Fruit fly (Drosophila melanogaster): ENCODE results near the gene fid.

fid gene

dm6 chr3R:25982734-25983133 lies 12.9 kb downstream of the fid start, which contains the start of gene Nf1 (continued):
- TF ChIP-seq CG7928 (GFP tag; optimal IDR thresholded peaks at IDR 0.05), result no peak
- TF ChIP-seq CG4360 (GFP tag; IDR thresholded peaks at IDR 0.05), result no peak
- no peak for TF ChIP-seq cas (GFP tag; IDR thresholded peaks at IDR 0.05)
- TF ChIP-seq twi (tag; optimal IDR thresholded peaks at IDR 0.05), result no peak
- TF ChIP-seq Atf-2 (GFP tag; optimal IDR thresholded peaks at IDR 0.05), result no peak
- no peak for TF ChIP-seq lov (optimal IDR thresholded peaks at IDR 0.05)
- no peak for TF ChIP-seq lov (GFP tag; IDR thresholded peaks at IDR 0.05)
- no peak for TF ChIP-seq TFAM (GFP tag; optimal IDR thresholded peaks at IDR 0.05)
- peak; percentile 50 for TF ChIP-seq CG9797 (GFP tag; optimal IDR thresholded peaks at IDR 0.05)
- TF ChIP-seq zen (tag; optimal IDR thresholded peaks at IDR 0.05), result peak; percentile 49
- no peak for TF ChIP-seq CG2678 (tag; optimal IDR thresholded peaks at IDR 0.05)
- no peak for TF ChIP-seq CG10979 (tag; optimal IDR thresholded peaks at IDR 0.05)
- TF ChIP-seq CG6175 (GFP tag; IDR thresholded peaks at IDR 0.05), result no peak
- TF ChIP-seq CG1792 (GFP tag; optimal IDR thresholded peaks at IDR 0.05), result no peak
- no peak for TF ChIP-seq CG13775 (GFP tag; optimal IDR thresholded peaks at IDR 0.05)
- TF ChIP-seq CG6254 (GFP tag; optimal IDR thresholded peaks at IDR 0.05), result no peak
- no peak for TF ChIP-seq CG9609 (GFP tag; optimal IDR thresholded peaks at IDR 0.05)
- no peak for TF ChIP-seq CG12769 (tag; optimal IDR thresholded peaks at IDR 0.05)
- TF ChIP-seq otp (GFP tag; IDR thresholded peaks at IDR 0.05), result no peak
- TF ChIP-seq CG4730 (GFP tag; IDR thresholded peaks at IDR 0.05), result no peak
- no peak for TF ChIP-seq lola (GFP tag; optimal IDR thresholded peaks at IDR 0.05)
- peak; percentile 76 for TF ChIP-seq sna (GFP tag; IDR thresholded peaks at IDR 0.05; ENCODE audit: partially characterized antibody)
- no peak for TF ChIP-seq crc (GFP tag; optimal IDR thresholded peaks at IDR 0.05)
- no peak for TF ChIP-seq lab (GFP tag; optimal IDR thresholded peaks at IDR 0.05)
- TF ChIP-seq CG3281 (GFP tag; optimal IDR thresholded peaks at IDR 0.05), result no peak
- no peak for TF ChIP-seq Hmr (GFP tag; optimal IDR thresholded peaks at IDR 0.05)
- TF ChIP-seq mam (GFP tag; optimal IDR thresholded peaks at IDR 0.05), result no peak
- TF ChIP-seq CG18476 (GFP tag; optimal IDR thresholded peaks at IDR 0.05), result no peak
- no peak for TF ChIP-seq kay (GFP tag; optimal IDR thresholded peaks at IDR 0.05)
- no peak for TF ChIP-seq CG15011 (GFP tag; optimal IDR thresholded peaks at IDR 0.05)
- TF ChIP-seq Bdp1 (GFP tag; optimal IDR thresholded peaks at IDR 0.05), result no peak
- peak; percentile 41 for TF ChIP-seq CG33213 (GFP tag; optimal IDR thresholded peaks at IDR 0.05)
- TF ChIP-seq CG1603 (tag; optimal IDR thresholded peaks at IDR 0.05), result no peak
- TF ChIP-seq tap (tag; optimal IDR thresholded peaks at IDR 0.05), result no peak
- TF ChIP-seq NfI (GFP tag; optimal IDR thresholded peaks at IDR 0.05), result no peak
- peak; percentile 90 for TF ChIP-seq pzg (GFP tag; optimal IDR thresholded peaks at IDR 0.05)
- TF ChIP-seq Fer2 (tag; optimal IDR thresholded peaks at IDR 0.05), result no peak
- no peak for TF ChIP-seq CG8388 (GFP tag; optimal IDR thresholded peaks at IDR 0.05)
- no peak for TF ChIP-seq lilli (GFP tag; optimal IDR thresholded peaks at IDR 0.05)
- TF ChIP-seq ro (GFP tag; IDR thresholded peaks at IDR 0.05), result no peak
- no peak for TF ChIP-seq D (optimal IDR thresholded peaks at IDR 0.05)
- TF ChIP-seq D (GFP tag; optimal IDR thresholded peaks at IDR 0.05), result no peak
- no peak for TF ChIP-seq Vsx1 (GFP tag; optimal IDR thresholded peaks at IDR 0.05)
- TF ChIP-seq Hsf (GFP tag; optimal IDR thresholded peaks at IDR 0.05), result no peak
- TF ChIP-seq stc (GFP tag; IDR thresholded peaks at IDR 0.05), result no peak
- no peak for TF ChIP-seq CG6683 (GFP tag; optimal IDR thresholded peaks at IDR 0.05)
- TF ChIP-seq mld (GFP tag; IDR thresholded peaks at IDR 0.05; ENCODE audit: partially characterized antibody), result peak; percentile 57; the same call in 1 of the 3 replicates
- TF ChIP-seq CG13424 (tag; optimal IDR thresholded peaks at IDR 0.05), result no peak
- TF ChIP-seq ac (GFP tag; optimal IDR thresholded peaks at IDR 0.05), result no peak
- no peak for TF ChIP-seq exex (tag; optimal IDR thresholded peaks at IDR 0.05)
- no peak for TF ChIP-seq br (optimal IDR thresholded peaks at IDR 0.05)
- no peak for TF ChIP-seq CG30403 (GFP tag; optimal IDR thresholded peaks at IDR 0.05)
